Fruit fly (Drosophila melanogaster) whole organism, adult: ENCODE results near the gene fid.

Source experiments
- CG14711 ChIP-seq: fragments of 200-800 bp; sonication (Bioruptor generic); optimal IDR thresholded peaks from 2 replicates; lab custom pipeline; 2018; ENCODE audit warnings: missing biosample characterization, mild to moderate bottlenecking, missing genetic modification characterization, moderate library complexity
- CG33017 ChIP-seq: fragments of 200-800 bp; sonication (Bioruptor generic); optimal IDR thresholded peaks from 2 replicates; lab custom pipeline; 2018; ENCODE audit warnings: missing biosample characterization, mild to moderate bottlenecking, missing genetic modification characterization, moderate library complexity
- CG5204 ChIP-seq: fragments of 200-800 bp; sonication (Bioruptor generic); optimal IDR thresholded peaks from 2 replicates; lab custom pipeline; 2016; ENCODE audit warnings: missing biosample characterization, missing genetic modification characterization
- CG7101 ChIP-seq: fragments of 200-800 bp; sonication (Bioruptor generic); optimal IDR thresholded peaks from 2 replicates; lab custom pipeline; 2018; ENCODE audit warnings: missing biosample characterization, mild to moderate bottlenecking, missing genetic modification characterization, moderate library complexity
- Mnt ChIP-seq: fragments of 200-800 bp; sonication (Bioruptor generic); optimal IDR thresholded peaks from 2 replicates; lab custom pipeline; 2016; ENCODE audit warnings: missing biosample characterization, mild to moderate bottlenecking, missing genetic modification characterization
- ovo ChIP-seq: fragments of 200-800 bp; sonication (Bioruptor generic); optimal IDR thresholded peaks from 2 replicates; lab custom pipeline; 2016; ENCODE audit warnings: missing biosample characterization, missing genetic modification characterization
- pad ChIP-seq: fragments of 200-800 bp; sonication (Bioruptor generic); optimal IDR thresholded peaks from 3 replicates; lab custom pipeline; 2017; ENCODE audit warnings: missing biosample characterization, missing genetic modification characterization, mild to moderate bottlenecking, moderate library complexity, missing genetic modification reagents
- toe ChIP-seq: fragments of 200-800 bp; sonication (Bioruptor generic); optimal IDR thresholded peaks from 2 replicates; lab custom pipeline; 2016; ENCODE audit warnings: missing biosample characterization, missing genetic modification characterization

DNA sequence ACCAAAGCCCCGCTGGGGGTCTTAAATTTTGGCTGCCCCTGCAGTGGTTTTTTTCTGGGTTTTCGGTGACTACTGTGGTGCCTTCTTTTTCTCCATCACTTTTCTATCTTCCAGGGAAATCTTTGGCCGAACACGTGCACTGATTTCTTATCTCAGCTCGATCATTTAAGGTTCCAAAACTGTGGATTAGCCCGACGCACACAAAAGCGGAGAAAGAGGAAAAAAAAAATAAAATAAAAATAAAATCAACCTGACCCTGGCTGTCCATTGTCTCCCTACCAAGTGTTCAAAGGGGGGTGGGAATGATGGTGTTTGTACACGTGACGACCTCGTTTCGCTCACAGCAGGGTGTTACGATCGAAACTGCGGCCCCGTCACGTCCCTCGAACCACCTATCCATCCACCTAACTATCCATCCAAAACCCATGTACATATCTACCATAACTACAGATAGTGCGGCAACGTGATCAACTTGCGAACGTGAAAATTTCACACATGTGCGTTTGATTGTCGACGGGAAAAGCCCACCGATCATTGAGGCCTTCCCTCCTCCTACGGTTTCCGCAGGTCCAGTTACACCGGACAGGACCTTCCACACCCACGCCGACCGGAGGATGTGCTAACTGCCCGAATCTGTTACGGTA is 56.9 kb downstream of the fid start:
- TF ChIP-seq Mnt (no peak), ovo (GFP tag; lab: Kevin White, UChicago) (no peak), toe (GFP tag; lab: Kevin White, UChicago) (no peak), CG14711 (tag; lab: Kevin White, UChicago) (no peak), pad (GFP tag; lab: Kevin White, UChicago) (no peak), CG5204 (no peak), CG33017 (tag; lab: Kevin White, UChicago) (no peak), CG7101 (tag; lab: Kevin White, UChicago) (no peak)
